Fruit fly (Drosophila melanogaster): ENCODE measurements around the gene NimC4.
A peak's percentile ranks its signal among the peaks of the same experiment; 100 is the strongest.

NimC4 gene

DNA sequence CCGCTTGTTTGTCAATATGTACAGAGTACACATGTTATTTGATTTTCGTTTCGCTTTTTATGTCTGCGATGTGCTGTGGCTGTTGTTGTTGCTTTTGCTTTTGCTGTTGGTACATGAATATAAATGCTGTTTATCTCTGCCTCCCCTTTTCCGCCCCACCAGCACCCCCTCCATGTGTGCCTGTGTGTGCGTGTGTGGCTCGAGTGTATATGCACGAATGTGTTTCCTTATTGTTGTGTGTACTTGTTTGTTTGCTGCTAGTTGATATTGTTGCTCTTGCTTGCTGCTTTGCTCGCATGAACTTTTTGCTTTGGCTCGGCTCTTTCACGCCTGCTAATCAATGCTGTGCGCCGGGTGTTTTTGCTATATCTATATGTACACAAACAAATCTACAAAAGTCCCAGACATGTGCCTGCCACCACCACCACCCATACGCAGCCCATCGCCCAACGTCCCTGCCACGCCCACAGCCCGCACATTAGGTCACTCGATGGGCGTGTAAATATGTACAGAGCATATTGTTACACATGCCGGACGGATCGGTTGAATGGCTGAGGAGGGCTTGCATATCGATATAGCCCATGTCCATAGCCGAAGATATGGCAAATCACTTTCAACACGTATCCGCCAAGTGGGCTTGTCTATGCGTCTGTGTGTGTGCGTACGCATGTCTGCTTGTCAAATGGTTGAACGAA lies 23.2 kb upstream of the NimC4 start (continued):
- TF ChIP-seq rib (GFP tag; IDR thresholded peaks at IDR 0.05) (peak; percentile 99), Hr39 (optimal IDR thresholded peaks at IDR 0.05) (no peak), so (GFP tag; IDR thresholded peaks at IDR 0.05) (peak; percentile 99), Antp (GFP tag; optimal IDR thresholded peaks at IDR 0.05) (peak; percentile 99), Fer1 (GFP tag; optimal IDR thresholded peaks at IDR 0.05) (peak; percentile 99), E2f1 (GFP tag; IDR thresholded peaks at IDR 0.05) (peak; percentile 97), CG5180 (GFP tag; optimal IDR thresholded peaks at IDR 0.05) (peak; percentile 96), HLHmδ (GFP tag; optimal IDR thresholded peaks at IDR 0.05) (peak; percentile 100), Aef1 (GFP tag; IDR thresholded peaks at IDR 0.05) (peak; percentile 93), CG9437 (GFP tag; optimal IDR thresholded peaks at IDR 0.05) (peak; percentile 82), hb (GFP tag; IDR thresholded peaks at IDR 0.05; ENCODE audit: partially characterized antibody) (peak; percentile 51; the same call in 1 of the 3 replicates), Deaf1 (tag; optimal IDR thresholded peaks at IDR 0.05) (peak; percentile 84), CG31224 (GFP tag; IDR thresholded peaks at IDR 0.05) (peak; percentile 99), CG13424 (tag; optimal IDR thresholded peaks at IDR 0.05) (peak; percentile 98), HLH54F (GFP tag; optimal IDR thresholded peaks at IDR 0.05) (peak; percentile 96), prd (optimal IDR thresholded peaks at IDR 0.05) (no peak), prd (GFP tag; IDR thresholded peaks at IDR 0.05) (peak; percentile 95), CoRest (tag; optimal IDR thresholded peaks at IDR 0.05) (peak; percentile 98), pros (GFP tag; optimal IDR thresholded peaks at IDR 0.05) (peak; percentile 69), Gug (GFP tag; IDR thresholded peaks at IDR 0.05) (peak; percentile 81; the same call in 2 of the 4 replicates), CG34224 (GFP tag; IDR thresholded peaks at IDR 0.05; ENCODE audit: partially characterized antibody) (no peak), CG12071 (GFP tag; optimal IDR thresholded peaks at IDR 0.05) (peak; percentile 100), CG12299 (tag; optimal IDR thresholded peaks at IDR 0.05) (peak; percentile 99), CG6654 (GFP tag; optimal IDR thresholded peaks at IDR 0.05) (peak; percentile 94), vnd (GFP tag; IDR thresholded peaks at IDR 0.05; ENCODE audit: partially characterized antibody) (no peak), ato (GFP tag; IDR thresholded peaks at IDR 0.05; ENCODE audit: partially characterized antibody) (0 out of 2 replicates have a peak, but pooled peaks have one; percentile 49), CG10543 (GFP tag; optimal IDR thresholded peaks at IDR 0.05) (peak; percentile 100), zen (tag; optimal IDR thresholded peaks at IDR 0.05) (peak; percentile 95), tna (GFP tag; IDR thresholded peaks at IDR 0.05; ENCODE audit: partially characterized antibody) (0 out of 2 replicates have a peak, but pooled peaks have one; percentile 35), ttk (GFP tag; IDR thresholded peaks at IDR 0.05) (peak; percentile 94), CG11696 (GFP tag; IDR thresholded peaks at IDR 0.05) (peak; percentile 97), Tbp (GFP tag; optimal IDR thresholded peaks at IDR 0.05) (no peak), pzg (GFP tag; optimal IDR thresholded peaks at IDR 0.05) (peak; percentile 50), BEAF-32 (GFP tag; optimal IDR thresholded peaks at IDR 0.05) (peak; percentile 42), CG8089 (GFP tag; optimal IDR thresholded peaks at IDR 0.05) (peak; percentile 100), CG5953 (GFP tag; IDR thresholded peaks at IDR 0.05) (peak; percentile 99), shn (GFP tag; optimal IDR thresholded peaks at IDR 0.05) (peak; percentile 99), dysf (GFP tag; IDR thresholded peaks at IDR 0.05) (peak; percentile 94), nmo (GFP tag; optimal IDR thresholded peaks at IDR 0.05) (peak; percentile 90), bowl (GFP tag; IDR thresholded peaks at IDR 0.05) (peak; percentile 96), amos (GFP tag; IDR thresholded peaks at IDR 0.05; ENCODE audit: partially characterized antibody) (no peak), CG10462 (GFP tag; optimal IDR thresholded peaks at IDR 0.05) (peak; percentile 99), sqz (GFP tag; optimal IDR thresholded peaks at IDR 0.05) (peak; percentile 100), bigmax (GFP tag; optimal IDR thresholded peaks at IDR 0.05) (peak; percentile 93), lab (GFP tag; optimal IDR thresholded peaks at IDR 0.05) (peak; percentile 100), CG9876 (GFP tag; optimal IDR thresholded peaks at IDR 0.05) (peak; percentile 99), Mad (GFP tag; optimal IDR thresholded peaks at IDR 0.05) (peak; percentile 99), unpg (GFP tag; optimal IDR thresholded peaks at IDR 0.05) (peak; percentile 98), Awh (GFP tag; IDR thresholded peaks at IDR 0.05) (peak; percentile 100)
